Worm (Caenorhabditis elegans): ENCODE measurements around the gene fbxa-197.

- TF ChIP-seq ama-1 (optimal IDR thresholded peaks at IDR 0.05) (no peak), hlh-8 (tag; optimal IDR thresholded peaks at IDR 0.05) (no peak), ceh-30 (tag; optimal IDR thresholded peaks at IDR 0.05) (no peak), ceh-19 (GFP tag; optimal IDR thresholded peaks at IDR 0.05) (no peak), nfya-1 (tag; optimal IDR thresholded peaks at IDR 0.05) (no peak), unc-55 (GFP tag; optimal IDR thresholded peaks at IDR 0.05) (no peak)
Observed at ce11 chrV:15880033-15880432, 12.6 kb downstream of the fbxa-197 start.

Measured in whole organism, late embryonic.